Worm (Caenorhabditis elegans): ENCODE measurements around the gene ZK899.7.
"Not testable (repeated sequence)": the region's sequence is repeated elsewhere in the genome, so short reads cannot be mapped to it uniquely, and the experiment has no call there.

ZK899.7 gene

DNA sequence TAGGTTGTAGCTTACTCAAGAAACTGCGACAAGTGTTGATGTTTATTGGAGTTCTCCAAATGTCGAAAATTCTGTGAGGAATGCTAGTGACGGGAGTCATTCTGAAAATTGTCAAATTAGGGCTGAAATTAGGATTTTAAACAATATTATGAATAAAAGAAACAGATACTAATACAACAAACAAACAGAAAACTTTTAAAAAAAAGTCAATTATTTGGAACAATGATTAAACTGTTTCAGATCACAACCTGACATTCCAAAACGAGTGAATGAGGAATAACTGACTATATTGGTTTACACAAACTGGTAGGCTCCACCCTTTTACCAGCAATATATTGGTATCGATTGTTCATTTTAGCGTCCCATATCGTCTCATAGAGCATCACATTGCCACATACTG lies 11.6 kb upstream of the ZK899.7 start, which contains the start of gene ZK899.5:
ZK899.5 (minus strand) TSS at position 101 of the 400 bp plus-strand sequence.
- not testable (repeated sequence) for TF ChIP-seq med-1 (GFP tag; optimal IDR thresholded peaks at IDR 0.05; ENCODE audit: insufficient read depth); klf-2 (GFP tag; conservative IDR thresholded peaks at IDR 0.05); ztf-23 (GFP tag; IDR thresholded peaks at IDR 0.05)

- TF ChIP-seq flt-1 (GFP tag; IDR thresholded peaks at IDR 0.05) (no peak), T22C8.4 (GFP tag; IDR thresholded peaks at IDR 0.05) (no peak), cog-1 (tag; optimal IDR thresholded peaks at IDR 0.05) (no peak), ztf-29 (GFP tag; IDR thresholded peaks at IDR 0.05) (no peak), ztf-23 (GFP tag; IDR thresholded peaks at IDR 0.05) (no peak), ref-1 (GFP tag; conservative IDR thresholded peaks at IDR 0.05) (no peak), tab-1 (GFP tag; IDR thresholded peaks at IDR 0.05) (no peak), med-1 (GFP tag; optimal IDR thresholded peaks at IDR 0.05; ENCODE audit: insufficient read depth) (no peak), klf-2 (GFP tag; conservative IDR thresholded peaks at IDR 0.05) (no peak)
These were observed 8.9 kb upstream of the ZK899.7 start, which contains the start of gene tba-8 for ce11 chrX:9458142-9458541. Gene tba-8, minus strand, starts transcription at chrX:9458348.

DNA sequence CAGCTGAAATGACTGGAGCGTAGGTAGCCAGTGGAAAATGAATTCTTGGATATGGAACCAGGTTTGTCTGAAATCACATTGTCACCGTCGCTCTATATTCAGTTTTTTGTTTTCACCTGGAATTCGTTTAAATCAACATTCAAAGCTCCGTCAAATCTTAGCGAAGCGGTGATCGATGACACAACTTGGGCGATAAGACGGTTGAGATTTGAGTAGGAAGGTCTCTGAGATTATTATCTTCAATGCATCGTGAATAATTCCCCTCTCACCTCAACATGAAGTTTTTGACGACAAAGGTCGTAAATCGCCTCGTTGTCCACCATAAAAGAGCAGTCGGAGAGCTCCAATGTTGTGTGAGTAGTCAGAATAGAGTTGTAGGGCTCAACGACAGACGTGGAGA lies 7.3 kb upstream of the ZK899.7 start:
- no peak for TF ChIP-seq flt-1 (GFP tag; IDR thresholded peaks at IDR 0.05)
- no peak for TF ChIP-seq ztf-23 (GFP tag; IDR thresholded peaks at IDR 0.05)
- no peak for TF ChIP-seq ref-1 (GFP tag; conservative IDR thresholded peaks at IDR 0.05)

DNA sequence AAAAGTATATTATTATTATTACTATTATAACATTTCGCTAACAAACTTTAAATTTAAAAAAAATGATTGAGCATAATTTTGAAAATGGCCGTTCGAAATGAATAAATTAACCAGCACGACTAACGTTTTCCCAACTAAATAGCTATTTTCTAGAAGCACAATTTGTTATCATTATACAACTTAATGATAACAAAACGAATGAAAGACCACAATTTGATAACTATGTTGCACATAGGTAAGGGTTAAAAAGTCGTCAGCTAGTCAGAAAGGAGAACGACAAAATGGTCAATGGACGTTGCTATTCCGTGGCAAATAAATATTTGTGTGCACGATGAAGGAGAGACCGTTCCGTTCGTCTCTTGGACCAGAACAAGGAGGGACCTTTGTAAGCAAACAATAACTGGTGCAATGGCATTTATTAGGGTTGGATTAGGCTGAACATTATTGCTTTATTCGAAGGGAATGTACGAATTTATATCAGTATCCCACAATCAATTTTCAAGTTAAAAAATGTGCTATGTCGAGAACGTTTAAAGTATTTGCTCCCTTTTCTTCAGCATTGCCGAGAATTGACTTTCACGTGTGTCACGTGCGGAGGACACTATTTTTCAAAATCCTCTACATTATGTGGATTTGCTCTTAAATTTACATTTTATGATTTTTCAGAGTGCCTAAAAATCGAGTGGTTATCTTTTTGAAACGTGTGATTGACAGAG lies 3.4 kb upstream of the ZK899.7 start, which contains the start of gene ZK899.3:
ZK899.3 (plus strand) TSS at position 666 of the 716 bp plus-strand sequence.
- no peak for TF ChIP-seq klf-2 (GFP tag; conservative IDR thresholded peaks at IDR 0.05)
- TF ChIP-seq ztf-23 (GFP tag; IDR thresholded peaks at IDR 0.05) = no peak
- TF ChIP-seq cog-1 (tag; optimal IDR thresholded peaks at IDR 0.05) = no peak
- no peak for TF ChIP-seq med-1 (GFP tag; optimal IDR thresholded peaks at IDR 0.05; ENCODE audit: insufficient read depth)
- TF ChIP-seq tab-1 (GFP tag; IDR thresholded peaks at IDR 0.05) = no peak
- no peak for TF ChIP-seq flt-1 (GFP tag; IDR thresholded peaks at IDR 0.05)
- no peak for TF ChIP-seq ztf-29 (GFP tag; IDR thresholded peaks at IDR 0.05)
- no peak for TF ChIP-seq T22C8.4 (GFP tag; IDR thresholded peaks at IDR 0.05)
- no peak for TF ChIP-seq ref-1 (GFP tag; conservative IDR thresholded peaks at IDR 0.05)

DNA sequence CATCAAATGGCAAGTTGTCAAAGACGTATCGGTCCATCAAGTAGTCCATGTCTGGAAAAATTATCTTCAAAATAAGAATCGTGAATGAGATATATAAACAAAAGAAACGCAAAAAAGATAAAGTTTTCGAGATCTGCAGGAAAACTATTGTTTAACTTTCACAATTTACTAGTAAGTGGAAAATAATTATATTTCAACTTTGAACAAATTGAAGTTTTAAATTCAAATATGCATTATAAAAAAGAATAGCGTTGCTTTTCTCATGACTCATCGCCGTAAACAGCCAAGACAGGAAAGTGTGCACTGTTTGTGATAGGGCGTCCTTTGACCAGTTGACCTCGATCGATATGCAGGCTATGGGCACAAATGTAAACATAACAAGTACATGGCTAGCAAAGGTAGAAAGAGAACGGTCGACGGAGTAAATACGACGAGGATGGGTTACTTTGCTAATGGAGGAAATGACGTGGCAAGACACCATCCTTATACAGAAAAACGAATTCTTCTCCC lies 2.8 kb upstream of the ZK899.7 start, which contains the start of gene ZK899.2:
ZK899.2 (minus strand) TSS at position 51 of the 510 bp plus-strand sequence.
- TF ChIP-seq ref-1 (GFP tag; conservative IDR thresholded peaks at IDR 0.05) (no peak), klf-2 (GFP tag; conservative IDR thresholded peaks at IDR 0.05) (no peak), T22C8.4 (GFP tag; IDR thresholded peaks at IDR 0.05) (no peak), med-1 (GFP tag; optimal IDR thresholded peaks at IDR 0.05; ENCODE audit: insufficient read depth) (no peak), tab-1 (GFP tag; IDR thresholded peaks at IDR 0.05) (no peak), ztf-29 (GFP tag; IDR thresholded peaks at IDR 0.05) (no peak), ztf-23 (GFP tag; IDR thresholded peaks at IDR 0.05) (no peak), cog-1 (tag; optimal IDR thresholded peaks at IDR 0.05) (no peak), flt-1 (GFP tag; IDR thresholded peaks at IDR 0.05) (no peak)

DNA sequence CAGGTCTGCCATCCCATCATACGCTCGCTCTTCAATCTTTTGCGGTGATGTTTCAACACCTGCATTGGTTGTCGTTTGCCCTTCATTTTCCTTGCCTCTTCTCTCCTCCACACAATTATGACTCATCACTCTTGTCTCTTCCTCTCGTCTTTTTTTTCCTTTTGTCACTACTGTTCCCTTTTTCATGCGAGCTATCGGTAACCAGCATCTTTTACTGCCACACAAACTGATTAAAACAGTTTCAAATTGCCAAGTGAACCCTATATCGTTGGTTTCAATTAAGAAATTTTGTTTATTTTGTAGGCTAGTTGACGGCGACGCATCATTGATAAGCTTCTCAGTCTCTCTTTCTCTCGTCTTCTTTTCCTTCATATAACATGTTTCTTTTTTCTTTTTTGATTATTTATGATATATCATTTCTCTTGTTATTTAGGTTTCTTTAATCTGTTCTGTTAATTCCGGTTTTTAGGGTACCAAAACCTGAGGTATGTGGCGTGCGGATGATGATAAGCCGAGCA lies 3.0 kb downstream of the ZK899.7 start, which contains the start of gene ZK899.1:
ZK899.1 (plus strand) TSS at position 468 of the 518 bp plus-strand sequence.
- TF ChIP-seq T22C8.4 (GFP tag; IDR thresholded peaks at IDR 0.05) (no peak), ztf-29 (GFP tag; IDR thresholded peaks at IDR 0.05) (no peak), cog-1 (tag; optimal IDR thresholded peaks at IDR 0.05) (no peak), med-1 (GFP tag; optimal IDR thresholded peaks at IDR 0.05; ENCODE audit: insufficient read depth) (no peak), klf-2 (GFP tag; conservative IDR thresholded peaks at IDR 0.05) (no peak), ref-1 (GFP tag; conservative IDR thresholded peaks at IDR 0.05) (no peak), tab-1 (GFP tag; IDR thresholded peaks at IDR 0.05) (no peak), flt-1 (GFP tag; IDR thresholded peaks at IDR 0.05) (no peak), ztf-23 (GFP tag; IDR thresholded peaks at IDR 0.05) (no peak)

DNA sequence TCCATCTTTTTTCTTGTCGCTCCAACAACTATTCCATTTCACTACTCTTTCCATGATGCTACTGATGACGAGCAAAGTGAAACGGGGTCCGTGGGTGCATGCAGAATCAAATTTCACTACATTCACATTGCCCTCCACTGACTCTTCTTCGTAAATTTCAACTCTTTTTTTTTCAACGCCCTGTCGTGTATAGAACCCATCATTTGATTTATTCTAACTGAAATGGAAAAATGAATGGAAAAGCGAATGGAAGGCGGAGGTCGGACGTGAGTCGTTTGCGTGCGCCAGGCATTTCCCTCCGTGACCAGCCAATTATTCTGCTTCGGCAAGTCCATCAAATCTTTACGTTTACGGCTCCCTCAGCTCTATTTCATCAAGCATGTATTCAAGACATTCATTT lies 5.4 kb downstream of the ZK899.7 start:
- TF ChIP-seq cog-1 (tag; optimal IDR thresholded peaks at IDR 0.05) = no peak
- no peak for TF ChIP-seq tab-1 (GFP tag; IDR thresholded peaks at IDR 0.05)
- TF ChIP-seq flt-1 (GFP tag; IDR thresholded peaks at IDR 0.05) = no peak
- no peak for TF ChIP-seq med-1 (GFP tag; optimal IDR thresholded peaks at IDR 0.05; ENCODE audit: insufficient read depth)
- TF ChIP-seq klf-2 (GFP tag; conservative IDR thresholded peaks at IDR 0.05) = no peak
- no peak for TF ChIP-seq T22C8.4 (GFP tag; IDR thresholded peaks at IDR 0.05)
- TF ChIP-seq ztf-23 (GFP tag; IDR thresholded peaks at IDR 0.05) = no peak
- no peak for TF ChIP-seq ztf-29 (GFP tag; IDR thresholded peaks at IDR 0.05)
- TF ChIP-seq ref-1 (GFP tag; conservative IDR thresholded peaks at IDR 0.05) = no peak

DNA sequence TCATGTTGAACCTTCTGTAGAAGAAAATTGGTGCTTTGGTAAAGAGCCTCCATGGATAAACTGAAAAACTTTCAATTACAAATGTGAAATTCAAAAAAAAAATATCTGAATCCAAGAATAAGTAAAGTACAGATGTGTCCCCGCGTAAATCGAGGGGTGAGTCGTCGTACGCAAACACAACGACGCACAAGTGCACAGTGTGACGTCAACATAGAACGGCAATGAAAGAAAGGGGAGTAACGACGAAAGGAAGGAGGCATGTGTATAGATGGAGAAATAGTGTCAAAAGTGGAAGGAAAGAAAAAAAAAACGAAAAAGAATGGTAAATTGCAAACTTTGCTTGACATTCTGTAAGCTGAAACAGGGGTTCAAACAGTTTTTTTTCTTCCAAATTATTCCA lies 7.7 kb downstream of the ZK899.7 start, which contains the start of gene memb-1:
memb-1 (minus strand) TSS at position 60 of the 400 bp plus-strand sequence.
- no peak for TF ChIP-seq flt-1 (GFP tag; IDR thresholded peaks at IDR 0.05)
- peak; percentile 32 for TF ChIP-seq cog-1 (tag; optimal IDR thresholded peaks at IDR 0.05)

- TF ChIP-seq flt-1 (GFP tag; IDR thresholded peaks at IDR 0.05) = no peak
- no peak for TF ChIP-seq med-1 (GFP tag; optimal IDR thresholded peaks at IDR 0.05; ENCODE audit: insufficient read depth)
- TF ChIP-seq cog-1 (tag; optimal IDR thresholded peaks at IDR 0.05) = no peak
- TF ChIP-seq ztf-29 (GFP tag; IDR thresholded peaks at IDR 0.05) = no peak
- no peak for TF ChIP-seq tab-1 (GFP tag; IDR thresholded peaks at IDR 0.05)
- TF ChIP-seq ztf-23 (GFP tag; IDR thresholded peaks at IDR 0.05) = no peak
These were observed 12.4 kb downstream of the ZK899.7 start, which contains the start of gene tbb-4 for ce11 chrX:9436843-9437312. Gene tbb-4, minus strand, starts transcription at chrX:9436893.
